Fruit fly (Drosophila melanogaster): ENCODE data around the gene CG31464.

The CG31464 gene

dm6 chr3R:8243720-8244119 lies 47.3 kb upstream of the CG31464 start, which contains the start of the genes CG9636, CG18749 and CG33722 (continued):
- TF ChIP-seq CG2875 (GFP tag; optimal IDR thresholded peaks at IDR 0.05) = peak; percentile 1
- peak; percentile 63 for TF ChIP-seq E2f1 (GFP tag; IDR thresholded peaks at IDR 0.05)
- TF ChIP-seq CG3847 (GFP tag; IDR thresholded peaks at IDR 0.05) = peak; percentile 63
- TF ChIP-seq h (optimal IDR thresholded peaks at IDR 0.05) = no peak
- TF ChIP-seq HLH4C (GFP tag; IDR thresholded peaks at IDR 0.05; ENCODE audit: partially characterized antibody) = peak; percentile 99
- peak; percentile 60 for TF ChIP-seq CG3281 (GFP tag; optimal IDR thresholded peaks at IDR 0.05)
- no peak for TF ChIP-seq gsb (GFP tag; IDR thresholded peaks at IDR 0.05)
- TF ChIP-seq CG4707 (GFP tag; optimal IDR thresholded peaks at IDR 0.05) = no peak
- peak; percentile 66 for TF ChIP-seq CG6272 (GFP tag; IDR thresholded peaks at IDR 0.05)
- peak; percentile 62 for TF ChIP-seq lmd (GFP tag; IDR thresholded peaks at IDR 0.05)
- TF ChIP-seq NC2β (GFP tag; optimal IDR thresholded peaks at IDR 0.05) = no peak
- TF ChIP-seq Jarid2 (GFP tag; optimal IDR thresholded peaks at IDR 0.05) = no peak
- TF ChIP-seq ERR (GFP tag; optimal IDR thresholded peaks at IDR 0.05) = no peak
- peak; percentile 90 for TF ChIP-seq YL-1 (GFP tag; optimal IDR thresholded peaks at IDR 0.05)
- TF ChIP-seq sens (GFP tag) = peak; percentile 88
- TF ChIP-seq Nf-YB (GFP tag; optimal IDR thresholded peaks at IDR 0.05) = peak; percentile 41
- peak; percentile 43; the same call in 1 of the 2 replicates for TF ChIP-seq ara (GFP tag; IDR thresholded peaks at IDR 0.05)
- peak; percentile 10 for TF ChIP-seq CTCF (GFP tag; optimal IDR thresholded peaks at IDR 0.05)
- peak; percentile 50 for TF ChIP-seq CG31365 (tag; optimal IDR thresholded peaks at IDR 0.05)
- TF ChIP-seq Spps (tag; optimal IDR thresholded peaks at IDR 0.05) = peak; percentile 64
- TF ChIP-seq CG17802 (tag; optimal IDR thresholded peaks at IDR 0.05) = peak; percentile 38
- peak; percentile 16 for TF ChIP-seq pros (GFP tag; optimal IDR thresholded peaks at IDR 0.05)
- peak; percentile 74 for TF ChIP-seq CG15601 (tag; optimal IDR thresholded peaks at IDR 0.05)
- TF ChIP-seq Lpt (GFP tag; optimal IDR thresholded peaks at IDR 0.05) = no peak
- no peak for TF ChIP-seq wdn (GFP tag; IDR thresholded peaks at IDR 0.05)
- peak; percentile 43 for TF ChIP-seq psq (GFP tag; optimal IDR thresholded peaks at IDR 0.05)
- TF ChIP-seq MBD-R2 (GFP tag; IDR thresholded peaks at IDR 0.05) = peak; percentile 88
- no peak for TF ChIP-seq Hr78 (GFP tag; optimal IDR thresholded peaks at IDR 0.05)
- TF ChIP-seq hb (GFP tag; IDR thresholded peaks at IDR 0.05; ENCODE audit: partially characterized antibody) = peak; percentile 94
- TF ChIP-seq exex (tag; optimal IDR thresholded peaks at IDR 0.05) = peak; percentile 54
- TF ChIP-seq HLHmδ (GFP tag; optimal IDR thresholded peaks at IDR 0.05) = no peak
- peak; percentile 81 for TF ChIP-seq nmo (GFP tag; optimal IDR thresholded peaks at IDR 0.05)
- TF ChIP-seq fd64A (GFP tag; optimal IDR thresholded peaks at IDR 0.05) = no peak
- no peak for TF ChIP-seq CG16815 (GFP tag; optimal IDR thresholded peaks at IDR 0.05)
- no peak for TF ChIP-seq CG7928 (GFP tag; optimal IDR thresholded peaks at IDR 0.05)
- TF ChIP-seq Ssrp (tag; optimal IDR thresholded peaks at IDR 0.05) = peak; percentile 53
- no peak for TF ChIP-seq Poxn (GFP tag; IDR thresholded peaks at IDR 0.05)
- TF ChIP-seq cad (GFP tag; optimal IDR thresholded peaks at IDR 0.05) = no peak
- peak; percentile 77 for TF ChIP-seq CG32532 (GFP tag; IDR thresholded peaks at IDR 0.05)
- TF ChIP-seq zen2 (GFP tag; IDR thresholded peaks at IDR 0.05; ENCODE audit: partially characterized antibody) = peak; percentile 92
- peak; percentile 68; the same call in 2 of the 3 replicates for TF ChIP-seq ci (GFP tag; IDR thresholded peaks at IDR 0.05)
- TF ChIP-seq prd (optimal IDR thresholded peaks at IDR 0.05) = no peak
- TF ChIP-seq prd (GFP tag; IDR thresholded peaks at IDR 0.05) = peak; percentile 74
- TF ChIP-seq sisA (GFP tag; IDR thresholded peaks at IDR 0.05) = peak; percentile 61
- TF ChIP-seq CG11398 (GFP tag; optimal IDR thresholded peaks at IDR 0.05) = no peak
- TF ChIP-seq Nf-YA (GFP tag; IDR thresholded peaks at IDR 0.05) = no peak
- TF ChIP-seq slbo (GFP tag; IDR thresholded peaks at IDR 0.05) = peak; percentile 67; the same call in 1 of the 2 replicates
- TF ChIP-seq tna (GFP tag; IDR thresholded peaks at IDR 0.05; ENCODE audit: partially characterized antibody) = peak; percentile 87; the same call in 1 of the 2 replicates
- TF ChIP-seq phol (tag; optimal IDR thresholded peaks at IDR 0.05) = peak; percentile 73
- TF ChIP-seq gem (tag; optimal IDR thresholded peaks at IDR 0.05) = peak; percentile 85
- peak; percentile 72 for TF ChIP-seq unpg (GFP tag; optimal IDR thresholded peaks at IDR 0.05)
- no peak for TF ChIP-seq CG2889 (GFP tag; IDR thresholded peaks at IDR 0.05)
